Worm (Caenorhabditis elegans): ENCODE data around the gene srh-125.

DNA sequence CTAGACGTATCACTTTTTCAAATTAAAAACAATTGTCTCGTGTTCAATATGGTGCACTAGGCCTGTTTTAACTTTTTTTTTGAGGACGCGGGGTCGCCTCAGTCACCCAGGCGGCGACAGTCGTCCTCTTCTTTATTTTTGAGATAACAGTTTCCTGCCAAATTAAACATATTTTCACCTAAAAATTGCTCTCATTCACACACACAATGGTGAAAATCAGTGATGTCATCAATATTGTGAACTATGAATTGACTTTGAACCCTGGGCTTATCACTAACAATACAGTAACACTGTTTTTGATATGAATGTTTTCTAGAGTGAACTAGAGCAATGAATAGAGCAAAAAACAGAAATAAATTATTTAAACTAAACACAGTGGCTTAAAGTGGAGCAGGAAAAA is 44.6 kb upstream of the srh-125 start:
- no peak for TF ChIP-seq egl-27 (tag; optimal IDR thresholded peaks at IDR 0.05)
- TF ChIP-seq fos-1 (tag; optimal IDR thresholded peaks at IDR 0.05), result no peak
- TF ChIP-seq blmp-1 (tag; optimal IDR thresholded peaks at IDR 0.05), result no peak
- TF ChIP-seq aly-2 (tag; optimal IDR thresholded peaks at IDR 0.05), result no peak
- no peak for TF ChIP-seq nhr-76 (tag; optimal IDR thresholded peaks at IDR 0.05)
- TF ChIP-seq zag-1 (tag; optimal IDR thresholded peaks at IDR 0.05), result no peak
- TF ChIP-seq pqm-1 (tag; optimal IDR thresholded peaks at IDR 0.05), result no peak
- no peak for TF ChIP-seq jun-1 (tag; optimal IDR thresholded peaks at IDR 0.05)

Measured in whole organism, L1 larva.